Worm (Caenorhabditis elegans) whole organism, mixed stage, embryonic: ENCODE data around the gene lars-1.

Source experiments
- cnd-1 ChIP-seq: fragments of 200-800 bp; sonication (Bioruptor generic); optimal IDR thresholded peaks from 2 replicates; lab custom pipeline; 2018; ENCODE audit warnings: mild to moderate bottlenecking, missing genetic modification characterization, missing compliant biosample characterization
- elt-1 ChIP-seq: sonication (generic microtip); optimal IDR thresholded peaks from 2 replicates; lab custom pipeline; 2017; ENCODE audit warnings: missing genetic modification characterization, mild to moderate bottlenecking, missing compliant biosample characterization, antibody characterized with exemption, moderate library complexity, borderline replicate concordance; ENCODE audit not compliant: insufficient read depth
- ham-2 ChIP-seq: fragments of 200-800 bp; sonication (Bioruptor generic); optimal IDR thresholded peaks from 2 replicates; lab custom pipeline; 2018; ENCODE audit warnings: mild to moderate bottlenecking, missing genetic modification characterization, missing compliant biosample characterization
- mab-5 ChIP-seq: fragments of 150-350 bp; optimal IDR thresholded peaks from 2 replicates; lab custom pipeline; 2014; ENCODE audit warnings: missing biosample characterization, missing genetic modification characterization
- mep-1 ChIP-seq: fragments of 150-350 bp; optimal IDR thresholded peaks from 2 replicates; lab custom pipeline; 2017; ENCODE audit warnings: missing biosample characterization, missing genetic modification reagents, missing genetic modification characterization, inconsistent platforms
- nhr-237 ChIP-seq: fragments of 150-350 bp; optimal IDR thresholded peaks from 2 replicates; lab custom pipeline; 2014; ENCODE audit warnings: missing biosample characterization, missing genetic modification characterization
- nhr-28 ChIP-seq: fragments of 150-350 bp; optimal IDR thresholded peaks from 2 replicates; lab custom pipeline; 2014; ENCODE audit warnings: missing biosample characterization, missing genetic modification characterization
- pha-4 ChIP-seq: fragments of 150-350 bp; optimal IDR thresholded peaks from 2 replicates; lab custom pipeline; 2018; ENCODE audit warnings: missing biosample characterization, missing genetic modification reagents, missing genetic modification characterization
- snpc-4 ChIP-seq: fragments of 150-350 bp; optimal IDR thresholded peaks from 2 replicates; lab custom pipeline; 2014; ENCODE audit warnings: missing biosample characterization, missing genetic modification characterization
- sptf-1 ChIP-seq: sonication (generic microtip); optimal IDR thresholded peaks from 2 replicates; lab custom pipeline; 2017; ENCODE audit warnings: mild to moderate bottlenecking, missing genetic modification characterization, moderate library complexity, missing compliant biosample characterization
- unc-39 ChIP-seq: fragments of 150-350 bp; optimal IDR thresholded peaks from 2 replicates; lab custom pipeline; 2014; ENCODE audit warnings: missing biosample characterization, missing genetic modification characterization
- unc-62 ChIP-seq: fragments of 150-350 bp; optimal IDR thresholded peaks from 2 replicates; lab custom pipeline; 2014; ENCODE audit warnings: missing biosample characterization, missing genetic modification reagents, missing genetic modification characterization

DNA sequence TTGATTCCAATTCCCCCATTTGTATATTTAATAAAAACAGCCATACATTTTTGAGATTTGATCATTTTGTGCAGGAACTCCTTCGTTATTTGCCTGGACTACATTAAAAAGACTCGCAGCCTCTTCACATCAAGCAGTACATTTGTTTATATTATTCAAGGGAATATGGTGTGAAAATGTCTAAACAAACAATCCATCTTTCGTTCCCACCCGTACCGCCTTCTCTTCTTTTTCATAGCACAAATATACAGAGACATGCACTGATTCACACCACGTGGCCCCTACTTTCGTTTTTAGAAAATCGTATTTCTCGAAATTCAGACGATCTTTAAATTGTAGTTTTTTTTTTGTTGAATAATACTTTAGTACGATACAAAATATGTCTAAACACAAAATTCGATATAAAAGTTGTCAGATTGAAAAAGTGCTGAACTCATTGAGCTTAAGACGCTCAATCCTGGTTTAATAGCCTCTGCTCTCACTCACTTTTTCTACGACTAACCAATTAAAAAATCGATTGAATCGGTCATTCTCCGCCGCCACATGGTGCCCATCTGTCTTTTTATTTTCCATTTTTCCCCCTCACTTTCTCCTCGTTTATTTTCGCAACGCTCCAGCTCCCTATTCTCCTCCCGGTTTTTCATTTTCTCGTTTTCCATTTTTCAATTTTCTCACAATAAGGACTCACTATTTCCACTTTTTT is 8.9 kb upstream of the lars-1 start:
- TF ChIP-seq unc-62: no peak
- no peak for TF ChIP-seq unc-39 (tag; lab: Kevin White, UChicago)
- no peak for TF ChIP-seq mep-1 (tag; lab: Kevin White, UChicago)
- TF ChIP-seq cnd-1: peak; percentile 3
- TF ChIP-seq pha-4 (tag; lab: Kevin White, UChicago): no peak
- peak; percentile 20 for TF ChIP-seq mab-5 (tag; lab: Kevin White, UChicago)
- no peak for TF ChIP-seq ham-2 (GFP tag; lab: Kevin White, UChicago)
- no peak for TF ChIP-seq elt-1
- TF ChIP-seq snpc-4: no peak
- TF ChIP-seq nhr-237 (tag; lab: Kevin White, UChicago): no peak
- no peak for TF ChIP-seq nhr-28
- TF ChIP-seq sptf-1 (tag; lab: Kevin White, UChicago): no peak
